Fruit fly (Drosophila melanogaster) S2 (cell line): Measurements from ENCODE around the gene CG15399.

Source experiments
- CG8478 ChIP-seq: fragments of >200 bp; optimal IDR thresholded peaks from 2 replicates; lab custom pipeline; 2018
- CTCF ChIP-seq, 2 experiments: fragments of >200 bp; optimal IDR thresholded peaks; 2 replicates each; lab custom pipeline; 2018

DNA sequence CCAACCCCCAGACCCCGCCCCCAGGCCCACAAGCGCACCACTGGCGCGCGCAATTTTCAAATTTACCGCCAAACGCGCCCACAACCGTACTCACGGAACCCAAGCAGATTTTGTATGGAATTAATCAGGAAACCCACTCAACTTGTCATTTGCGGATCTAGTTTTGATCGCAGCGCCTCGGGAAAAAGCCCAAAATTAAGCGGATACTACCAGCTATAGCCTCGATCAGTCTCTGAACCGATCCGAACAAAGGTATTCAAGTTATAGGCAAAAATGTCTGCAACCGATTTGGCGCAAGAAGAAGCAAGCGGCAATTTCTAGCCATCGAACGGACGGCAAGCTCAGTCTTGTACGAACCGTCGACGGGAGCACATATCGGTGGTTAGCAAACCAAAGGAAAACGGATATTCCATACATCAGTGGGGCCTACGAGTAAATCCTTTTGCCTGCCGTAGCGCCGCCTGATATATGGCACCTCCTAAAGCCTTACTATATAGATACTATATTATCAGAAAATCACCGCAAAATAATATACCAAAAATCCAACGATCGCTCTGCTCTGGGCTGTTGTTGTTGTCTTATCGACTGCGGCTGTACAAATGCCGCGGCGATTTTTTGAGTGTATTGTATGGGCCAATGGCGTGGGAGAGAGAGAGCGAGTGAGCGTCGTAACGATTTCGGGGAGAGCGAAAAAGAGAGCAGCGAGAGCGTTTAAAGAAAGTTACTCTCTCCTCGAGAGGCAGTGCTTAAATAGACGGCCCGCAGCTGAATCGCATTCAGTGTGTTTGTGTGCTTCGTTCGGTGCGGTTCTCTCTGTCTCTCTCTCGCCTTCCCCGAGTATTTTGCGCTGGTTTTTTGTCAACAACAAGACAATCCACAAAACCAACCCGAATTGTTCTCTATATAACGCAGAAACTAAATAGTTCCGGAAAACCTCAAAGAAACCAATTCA is 18.8 kb downstream of the CG15399 start, which contains the start of gene Pgk:
- TF ChIP-seq CG8478 (lab: Kevin White, UChicago) (no peak), CTCF (optimal IDR thresholded peaks at IDR 0.05; lab: Kevin White, UChicago) (no peak)
